Worm (Caenorhabditis elegans) whole organism, L4 larva: Measurements from ENCODE around the gene sod-4.

Experiments
- Y5F2A.4 ChIP-seq: fragments of 200-800 bp; sonication (Bioruptor generic); optimal IDR thresholded peaks from 2 replicates; lab custom pipeline; 2018; ENCODE audit warnings: mild to moderate bottlenecking, missing genetic modification characterization, missing compliant biosample characterization
- fkh-10 ChIP-seq: fragments of 150-350 bp; optimal IDR thresholded peaks from 2 replicates; lab custom pipeline; 2014; ENCODE audit warnings: missing biosample characterization, missing genetic modification reagents, missing genetic modification characterization
- hmg-1.1 ChIP-seq: fragments of 200-800 bp; sonication (Bioruptor generic); IDR thresholded peaks from 2 replicates; pipeline ENCODE4 v1.3.6; 2022; ENCODE audit warnings: missing genetic modification reagents, missing genetic modification characterization, missing compliant biosample characterization
- lim-7 ChIP-seq: fragments of 200-800 bp; sonication (Bioruptor generic); IDR thresholded peaks from 2 replicates; pipeline ENCODE4 v1.3.6; 2022; ENCODE audit warnings: missing genetic modification characterization, missing compliant biosample characterization
- lin-13 ChIP-seq: fragments of 150-350 bp; optimal IDR thresholded peaks from 2 replicates; lab custom pipeline; 2014; ENCODE audit warnings: missing biosample characterization, missing genetic modification reagents, missing genetic modification characterization
- lin-15B ChIP-seq: fragments of 150-350 bp; sonication (generic microtip); optimal IDR thresholded peaks from 3 replicates; lab custom pipeline; 2014; ENCODE audit warnings: missing biosample characterization, missing genetic modification characterization
- nhr-11 ChIP-seq: fragments of 150-350 bp; optimal IDR thresholded peaks from 2 replicates; lab custom pipeline; 2014; ENCODE audit warnings: missing biosample characterization, missing genetic modification characterization
- nhr-6 ChIP-seq: fragments of 150-350 bp; optimal IDR thresholded peaks from 2 replicates; lab custom pipeline; 2014; ENCODE audit warnings: missing biosample characterization, missing genetic modification characterization
- snpc-4 ChIP-seq: fragments of 150-350 bp; optimal IDR thresholded peaks from 2 replicates; lab custom pipeline; 2014; ENCODE audit warnings: missing biosample characterization, missing genetic modification characterization
- unc-130 ChIP-seq: sonication (generic microtip); optimal IDR thresholded peaks from 2 replicates; lab custom pipeline; 2016; ENCODE audit warnings: missing genetic modification reagents, missing genetic modification characterization, missing compliant biosample characterization
- unc-39 ChIP-seq: sonication (generic microtip); optimal IDR thresholded peaks from 2 replicates; lab custom pipeline; 2017; ENCODE audit warnings: missing biosample characterization, missing genetic modification characterization
- unc-62 ChIP-seq, 3 experiments: fragments of 150-350 bp in 1 of 3; sonication (generic microtip); optimal IDR thresholded peaks in 2 of 3; peaks in 1 of 3; 1 replicate in 1 of 3; 2 replicates in 2 of 3; lab custom pipeline; 2014 to 2017; ENCODE audit warnings: missing biosample characterization in 3 of 3, missing genetic modification characterization in 3 of 3, missing genetic modification reagents in 3 of 3, missing genotype in 1 of 3
- zfp-2 ChIP-seq: sonication (generic microtip); optimal IDR thresholded peaks from 2 replicates; lab custom pipeline; 2016; ENCODE audit warnings: mild to moderate bottlenecking, missing genetic modification characterization, missing compliant biosample characterization
- ztf-7 ChIP-seq: fragments of 150-350 bp; optimal IDR thresholded peaks from 2 replicates; lab custom pipeline; 2014; ENCODE audit warnings: missing biosample characterization, missing genetic modification characterization

ce11 chrIII:9490783-9491547 is 9.2 kb downstream of the sod-4 start, which contains the start of the genes dars-1 and ctr-9:
- TF ChIP-seq ztf-7 (tag; lab: Kevin White, UChicago) (no peak), lin-13 (no peak), nhr-6 (no peak), nhr-11 (tag; lab: Kevin White, UChicago) (no peak), fkh-10 (no peak), hmg-1.1 (GFP tag; lab: Robert Waterston, UW) (no peak), zfp-2 (tag; lab: Kevin White, UChicago) (no peak), lim-7 (GFP tag; lab: Robert Waterston, UW) (no peak), lin-15B (tag; lab: Kevin White, UChicago) (no peak), unc-39 (no peak), snpc-4 (tag; lab: Kevin White, UChicago) (no peak), unc-130 (GFP tag; lab: Kevin White, UChicago) (no peak), Y5F2A.4 (GFP tag; lab: Kevin White, UChicago) (no peak), unc-62 (GFP tag; optimal IDR thresholded peaks at IDR 0.05 in 1 of 2; lab: Kevin White, UChicago) (no peak), unc-62 (tag; optimal IDR thresholded peaks at IDR 0.05; lab: Kevin White, UChicago) (no peak)
